Worm (Caenorhabditis elegans): ENCODE results near the gene nhr-148.

Gene nhr-148

ce11 chrV:7374090-7374489 is 32.1 kb downstream of the nhr-148 start, which contains the start of gene srx-56:
srx-56 (plus strand) TSS chrV:7374390.
- TF ChIP-seq klf-2 (GFP tag; conservative IDR thresholded peaks at IDR 0.05): no peak
- no peak for TF ChIP-seq cog-1 (tag; optimal IDR thresholded peaks at IDR 0.05)
- TF ChIP-seq med-1 (GFP tag; optimal IDR thresholded peaks at IDR 0.05; ENCODE audit: insufficient read depth): no peak
- no peak for TF ChIP-seq ztf-23 (GFP tag; IDR thresholded peaks at IDR 0.05)
- TF ChIP-seq T22C8.4 (GFP tag; IDR thresholded peaks at IDR 0.05): no peak
- no peak for TF ChIP-seq tab-1 (GFP tag; IDR thresholded peaks at IDR 0.05)
- no peak for TF ChIP-seq ztf-29 (GFP tag; IDR thresholded peaks at IDR 0.05)
- TF ChIP-seq ref-1 (GFP tag; conservative IDR thresholded peaks at IDR 0.05): no peak
- no peak for TF ChIP-seq flt-1 (GFP tag; IDR thresholded peaks at IDR 0.05)

ce11 chrV:7379384-7379783 is 37.4 kb downstream of the nhr-148 start, which contains the start of gene srsx-24:
srsx-24 (minus strand) TSS chrV:7379484.
- no peak for TF ChIP-seq tab-1 (GFP tag; IDR thresholded peaks at IDR 0.05)
- no peak for TF ChIP-seq flt-1 (GFP tag; IDR thresholded peaks at IDR 0.05)
- TF ChIP-seq ztf-23 (GFP tag; IDR thresholded peaks at IDR 0.05): no peak
- no peak for TF ChIP-seq ref-1 (GFP tag; conservative IDR thresholded peaks at IDR 0.05)
- no peak for TF ChIP-seq T22C8.4 (GFP tag; IDR thresholded peaks at IDR 0.05)
- no peak for TF ChIP-seq cog-1 (tag; optimal IDR thresholded peaks at IDR 0.05)
- TF ChIP-seq ztf-29 (GFP tag; IDR thresholded peaks at IDR 0.05): no peak
- no peak for TF ChIP-seq klf-2 (GFP tag; conservative IDR thresholded peaks at IDR 0.05)

- TF ChIP-seq med-1 (GFP tag; optimal IDR thresholded peaks at IDR 0.05; ENCODE audit: insufficient read depth): no peak
- no peak for TF ChIP-seq ztf-23 (GFP tag; IDR thresholded peaks at IDR 0.05)
- no peak for TF ChIP-seq klf-2 (GFP tag; conservative IDR thresholded peaks at IDR 0.05)
These were observed 39.1 kb downstream of the nhr-148 start, which contains the start of gene C03G6.17 for ce11 chrV:7381008-7381407. C03G6.17 (minus strand) TSS chrV:7381108.

- TF ChIP-seq tab-1 (GFP tag; IDR thresholded peaks at IDR 0.05): no peak
- TF ChIP-seq ztf-29 (GFP tag; IDR thresholded peaks at IDR 0.05): no peak
- TF ChIP-seq med-1 (GFP tag; optimal IDR thresholded peaks at IDR 0.05; ENCODE audit: insufficient read depth): no peak
- TF ChIP-seq T22C8.4 (GFP tag; IDR thresholded peaks at IDR 0.05): no peak
- no peak for TF ChIP-seq ref-1 (GFP tag; conservative IDR thresholded peaks at IDR 0.05)
- no peak for TF ChIP-seq flt-1 (GFP tag; IDR thresholded peaks at IDR 0.05)
- no peak for TF ChIP-seq klf-2 (GFP tag; conservative IDR thresholded peaks at IDR 0.05)
- TF ChIP-seq cog-1 (tag; optimal IDR thresholded peaks at IDR 0.05): no peak
- no peak for TF ChIP-seq ztf-23 (GFP tag; IDR thresholded peaks at IDR 0.05)
These were observed 44.2 kb downstream of the nhr-148 start, which contains the start of gene srp-6 for ce11 chrV:7386052-7386573. srp-6 (minus strand) TSS chrV:7386102.

ce11 chrV:7387755-7388154 is 45.8 kb downstream of the nhr-148 start, which contains the start of gene C02H6.3:
C02H6.3 (minus strand) TSS chrV:7387855.
- no peak for TF ChIP-seq ztf-29 (GFP tag; IDR thresholded peaks at IDR 0.05)
- no peak for TF ChIP-seq T22C8.4 (GFP tag; IDR thresholded peaks at IDR 0.05)
- no peak for TF ChIP-seq klf-2 (GFP tag; conservative IDR thresholded peaks at IDR 0.05)
- no peak for TF ChIP-seq flt-1 (GFP tag; IDR thresholded peaks at IDR 0.05)
- TF ChIP-seq cog-1 (tag; optimal IDR thresholded peaks at IDR 0.05): no peak
- TF ChIP-seq med-1 (GFP tag; optimal IDR thresholded peaks at IDR 0.05; ENCODE audit: insufficient read depth): no peak
- no peak for TF ChIP-seq tab-1 (GFP tag; IDR thresholded peaks at IDR 0.05)
- no peak for TF ChIP-seq ref-1 (GFP tag; conservative IDR thresholded peaks at IDR 0.05)
- no peak for TF ChIP-seq ztf-23 (GFP tag; IDR thresholded peaks at IDR 0.05)

- TF ChIP-seq T22C8.4 (GFP tag; IDR thresholded peaks at IDR 0.05) (no peak), ztf-23 (GFP tag; IDR thresholded peaks at IDR 0.05) (no peak), tab-1 (GFP tag; IDR thresholded peaks at IDR 0.05) (no peak), flt-1 (GFP tag; IDR thresholded peaks at IDR 0.05) (no peak), klf-2 (GFP tag; conservative IDR thresholded peaks at IDR 0.05) (no peak), med-1 (GFP tag; optimal IDR thresholded peaks at IDR 0.05; ENCODE audit: insufficient read depth) (no peak), cog-1 (tag; optimal IDR thresholded peaks at IDR 0.05) (no peak), ztf-29 (GFP tag; IDR thresholded peaks at IDR 0.05) (no peak)
These were observed 47.8 kb downstream of the nhr-148 start, which contains the start of gene C02H6.1 for ce11 chrV:7389771-7390170. C02H6.1 (minus strand) TSS chrV:7389871.

ce11 chrV:7391933-7392332 is 50.0 kb downstream of the nhr-148 start, which contains the start of gene fbxa-105:
fbxa-105 (minus strand) TSS chrV:7392029.
- no peak for TF ChIP-seq ref-1 (GFP tag; conservative IDR thresholded peaks at IDR 0.05)
- TF ChIP-seq tab-1 (GFP tag; IDR thresholded peaks at IDR 0.05): no peak
- TF ChIP-seq cog-1 (tag; optimal IDR thresholded peaks at IDR 0.05): no peak
- no peak for TF ChIP-seq T22C8.4 (GFP tag; IDR thresholded peaks at IDR 0.05)
- TF ChIP-seq klf-2 (GFP tag; conservative IDR thresholded peaks at IDR 0.05): no peak
- TF ChIP-seq flt-1 (GFP tag; IDR thresholded peaks at IDR 0.05): no peak
- TF ChIP-seq ztf-29 (GFP tag; IDR thresholded peaks at IDR 0.05): no peak
- no peak for TF ChIP-seq ztf-23 (GFP tag; IDR thresholded peaks at IDR 0.05)
- TF ChIP-seq med-1 (GFP tag; optimal IDR thresholded peaks at IDR 0.05; ENCODE audit: insufficient read depth): no peak

Measured in whole organism, midembryonic.